Worm (Caenorhabditis elegans) whole organism, young adult: ENCODE results near the gene zer-1.

ENCODE experiments used
- B0019.2 ChIP-seq: fragments of 200-800 bp; sonication (Bioruptor generic); conservative IDR thresholded peaks from 2 replicates; pipeline ENCODE4 v1.3.6; 2022; ENCODE audit warnings: missing genetic modification reagents, missing genetic modification characterization, missing compliant biosample characterization
- akir-1 ChIP-seq: fragments of 200-800 bp; sonication (Bioruptor generic); optimal IDR thresholded peaks from 2 replicates; lab custom pipeline; 2018; ENCODE audit warnings: mild to moderate bottlenecking, missing genetic modification characterization, moderate library complexity, missing compliant biosample characterization
- dpl-1 ChIP-seq: fragments of 150-350 bp; optimal IDR thresholded peaks from 2 replicates; lab custom pipeline; 2014; ENCODE audit warnings: missing biosample characterization, missing genetic modification reagents, missing genetic modification characterization
- hlh-26 ChIP-seq: fragments of 200-800 bp; sonication (Bioruptor generic); conservative IDR thresholded peaks from 2 replicates; pipeline ENCODE4 v1.3.6; 2022; ENCODE audit warnings: missing genetic modification reagents, missing genetic modification characterization, missing compliant biosample characterization
- hrde-1 ChIP-seq: sonication (generic microtip); optimal IDR thresholded peaks from 2 replicates; lab custom pipeline; 2016; ENCODE audit warnings: missing genetic modification characterization, mild to moderate bottlenecking, missing compliant biosample characterization, moderate library complexity, missing genotype, missing genetic modification reagents, borderline replicate concordance
- pha-4 ChIP-seq: fragments of 150-350 bp; sonication (generic microtip); optimal IDR thresholded peaks from 2 replicates; lab custom pipeline; 2014; ENCODE audit warnings: missing biosample characterization, missing genetic modification reagents, missing genetic modification characterization
- rec-8 ChIP-seq, 2 experiments: sonication (generic microtip); optimal IDR thresholded peaks; 2 replicates each; lab custom pipeline; 2016; ENCODE audit warnings: mild to moderate bottlenecking in 2 of 2, missing genetic modification characterization in 2 of 2, missing genetic modification reagents in 2 of 2, missing genotype in 2 of 2, missing biosample characterization in 1 of 2, missing compliant biosample characterization in 1 of 2, moderate library complexity in 1 of 2
- snpc-4 ChIP-seq, 5 experiments: fragments of 150-350 bp in 1 of 5; sonication (generic microtip) in 4 of 5; optimal IDR thresholded peaks; 2 replicates each; lab custom pipeline; 2014 to 2018; ENCODE audit warnings: missing genetic modification characterization in 5 of 5, missing biosample characterization in 3 of 5, antibody characterized with exemption in 2 of 5, mild to moderate bottlenecking in 2 of 5, missing compliant biosample characterization in 2 of 5, missing genotype in 2 of 5, moderate library complexity in 2 of 5, missing genetic modification reagents in 1 of 5

DNA sequence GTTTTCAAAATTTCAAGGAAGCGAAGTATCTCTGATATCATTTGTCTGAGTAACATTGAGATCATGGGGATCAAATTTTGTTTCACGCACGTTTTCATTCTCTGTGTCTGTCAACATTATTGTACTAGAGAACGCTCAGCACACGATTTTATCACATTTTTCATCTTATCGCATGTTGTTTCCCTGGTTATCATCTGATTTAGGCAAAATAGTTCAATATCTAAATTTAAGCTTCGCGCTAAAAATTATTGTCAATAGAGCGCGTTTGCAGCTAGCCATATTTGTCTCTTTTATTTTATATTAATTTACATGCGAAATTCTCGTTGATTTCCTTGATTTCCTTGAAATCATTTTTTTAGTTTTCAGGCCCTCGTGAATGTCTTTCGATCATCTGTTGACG, 41.1 kb downstream of the zer-1 start, which contains the start of gene K02F3.2:
- TF ChIP-seq pha-4 (tag; lab: Kevin White, UChicago) (no peak), hrde-1 (tag; lab: Kevin White, UChicago) (no peak), rec-8 (tag; optimal IDR thresholded peaks at IDR 0.05; lab: Kevin White, UChicago) (no peak), dpl-1 (GFP tag; lab: Kevin White, UChicago) (no peak), snpc-4 (GFP tag; optimal IDR thresholded peaks at IDR 0.05; lab: Kevin White, UChicago) (no peak), snpc-4 (tag; optimal IDR thresholded peaks at IDR 0.05; lab: Kevin White, UChicago) (no peak), B0019.2 (no peak), akir-1 (GFP tag; lab: Kevin White, UChicago) (no peak), hlh-26 (GFP tag; lab: Robert Waterston, UW) (no peak)
